Worm (Caenorhabditis elegans) whole organism, L2 larva: ENCODE data around the gene egl-15.

Experiments used
- R02D3.7 ChIP-seq: fragments of 150-350 bp; optimal IDR thresholded peaks from 2 replicates; lab custom pipeline; 2014; ENCODE audit warnings: missing biosample characterization, missing genetic modification characterization
- Y55F3AM.14 ChIP-seq: fragments of 200-800 bp; sonication (Bioruptor generic); optimal IDR thresholded peaks from 2 replicates; lab custom pipeline; 2018; ENCODE audit warnings: mild to moderate bottlenecking, missing genetic modification characterization, missing compliant biosample characterization
- ZK546.5 ChIP-seq: sonication (generic microtip); optimal IDR thresholded peaks from 2 replicates; lab custom pipeline; 2017; ENCODE audit warnings: missing biosample characterization, missing genetic modification characterization
- alr-1 ChIP-seq: fragments of 150-350 bp; optimal IDR thresholded peaks from 2 replicates; lab custom pipeline; 2014; ENCODE audit warnings: missing biosample characterization, missing genetic modification characterization
- aly-2 ChIP-seq: fragments of 150-350 bp; optimal IDR thresholded peaks from 2 replicates; lab custom pipeline; 2014; ENCODE audit warnings: missing biosample characterization, missing genetic modification characterization
- ceh-16 ChIP-seq: fragments of 150-350 bp; optimal IDR thresholded peaks from 2 replicates; lab custom pipeline; 2014; ENCODE audit warnings: missing biosample characterization, missing genetic modification characterization
- ceh-82 ChIP-seq: fragments of 150-350 bp; optimal IDR thresholded peaks from 2 replicates; lab custom pipeline; 2014; ENCODE audit warnings: missing biosample characterization, missing genetic modification characterization
- crh-2 ChIP-seq: sonication (generic microtip); optimal IDR thresholded peaks from 2 replicates; lab custom pipeline; 2017; ENCODE audit warnings: missing biosample characterization, missing genetic modification characterization
- dmd-4 ChIP-seq: sonication (generic microtip); optimal IDR thresholded peaks from 2 replicates; lab custom pipeline; 2017; ENCODE audit warnings: missing biosample characterization, missing genetic modification characterization
- egl-27 ChIP-seq: sonication (generic microtip); optimal IDR thresholded peaks from 3 replicates; lab custom pipeline; 2017; ENCODE audit warnings: missing biosample characterization, missing genetic modification reagents, missing genetic modification characterization
- gmeb-1 ChIP-seq: fragments of 150-350 bp; optimal IDR thresholded peaks from 2 replicates; lab custom pipeline; 2014; ENCODE audit warnings: missing biosample characterization, missing genetic modification characterization
- lin-11 ChIP-seq: fragments of 150-350 bp; sonication (generic microtip); optimal IDR thresholded peaks from 2 replicates; lab custom pipeline; 2014; ENCODE audit warnings: missing biosample characterization, missing genetic modification characterization, inconsistent platforms, mixed read lengths
- lin-13 ChIP-seq: fragments of 150-350 bp; optimal IDR thresholded peaks from 2 replicates; lab custom pipeline; 2014; ENCODE audit warnings: missing biosample characterization, missing genetic modification reagents, missing genetic modification characterization
- lin-39 ChIP-seq: fragments of 150-350 bp; optimal IDR thresholded peaks from 2 replicates; lab custom pipeline; 2014; ENCODE audit warnings: missing biosample characterization, missing genetic modification reagents, missing genetic modification characterization
- mdl-1 ChIP-seq, 2 experiments: fragments of 150-350 bp in 1 of 2; sonication (generic microtip) in 1 of 2; optimal IDR thresholded peaks; 2 replicates each; lab custom pipeline; 2017; ENCODE audit warnings: missing biosample characterization in 2 of 2, missing genetic modification characterization in 2 of 2
- nhr-10 ChIP-seq: sonication (generic microtip); optimal IDR thresholded peaks from 2 replicates; lab custom pipeline; 2017; ENCODE audit warnings: missing biosample characterization, missing genetic modification characterization
- nhr-11 ChIP-seq: fragments of 150-350 bp; optimal IDR thresholded peaks from 2 replicates; lab custom pipeline; 2014; ENCODE audit warnings: missing biosample characterization, missing genetic modification characterization
- nhr-12 ChIP-seq: fragments of 150-350 bp; optimal IDR thresholded peaks from 2 replicates; lab custom pipeline; 2014; ENCODE audit warnings: missing biosample characterization, missing genetic modification characterization
- nhr-129 ChIP-seq: fragments of 150-350 bp; optimal IDR thresholded peaks from 2 replicates; lab custom pipeline; 2014; ENCODE audit warnings: missing biosample characterization, missing genetic modification characterization
- nhr-21 ChIP-seq: fragments of 150-350 bp; optimal IDR thresholded peaks from 2 replicates; lab custom pipeline; 2014; ENCODE audit warnings: missing biosample characterization, missing genetic modification characterization
- nhr-23 ChIP-seq: fragments of 150-350 bp; optimal IDR thresholded peaks from 2 replicates; lab custom pipeline; 2014; ENCODE audit warnings: missing biosample characterization, missing genetic modification reagents, missing genetic modification characterization
- nhr-237 ChIP-seq: fragments of 150-350 bp; optimal IDR thresholded peaks from 2 replicates; lab custom pipeline; 2014; ENCODE audit warnings: missing biosample characterization, missing genetic modification characterization
- nhr-25 ChIP-seq: fragments of 150-350 bp; sonication (generic microtip); optimal IDR thresholded peaks from 3 replicates; lab custom pipeline; 2014; ENCODE audit warnings: missing biosample characterization, missing genetic modification characterization
- nhr-6 ChIP-seq: fragments of 150-350 bp; optimal IDR thresholded peaks from 2 replicates; lab custom pipeline; 2014; ENCODE audit warnings: missing biosample characterization, missing genetic modification characterization
- nhr-77 ChIP-seq: fragments of 150-350 bp; optimal IDR thresholded peaks from 2 replicates; lab custom pipeline; 2014; ENCODE audit warnings: missing biosample characterization, missing genetic modification characterization
- peb-1 ChIP-seq: fragments of 150-350 bp; optimal IDR thresholded peaks from 2 replicates; lab custom pipeline; 2014; ENCODE audit warnings: missing biosample characterization, missing genetic modification characterization
- sem-4 ChIP-seq: fragments of 150-350 bp; optimal IDR thresholded peaks from 2 replicates; lab custom pipeline; 2014; ENCODE audit warnings: missing biosample characterization, missing genetic modification reagents, missing genetic modification characterization
- sma-9 ChIP-seq, 2 experiments: fragments of 150-350 bp in 1 of 2; sonication (generic microtip) in 1 of 2; optimal IDR thresholded peaks; 2 replicates each; lab custom pipeline; 2014 to 2016; ENCODE audit warnings: missing genetic modification characterization in 2 of 2, mild to moderate bottlenecking in 1 of 2, missing biosample characterization in 1 of 2, missing compliant biosample characterization in 1 of 2, missing genetic modification reagents in 1 of 2, moderate library complexity in 1 of 2
- snpc-4 ChIP-seq: fragments of 150-350 bp; optimal IDR thresholded peaks from 2 replicates; lab custom pipeline; 2014; ENCODE audit warnings: missing biosample characterization, missing genetic modification characterization
- unc-39 ChIP-seq: fragments of 150-350 bp; optimal IDR thresholded peaks from 2 replicates; lab custom pipeline; 2014; ENCODE audit warnings: missing biosample characterization, missing genetic modification characterization
- unc-55 ChIP-seq: fragments of 150-350 bp; sonication (generic microtip); optimal IDR thresholded peaks from 3 replicates; lab custom pipeline; 2014; ENCODE audit warnings: missing biosample characterization, missing genetic modification reagents, missing genetic modification characterization
- ztf-1 ChIP-seq: fragments of 200-800 bp; sonication (Bioruptor generic); conservative IDR thresholded peaks from 2 replicates; pipeline ENCODE4 v1.3.6; 2022; ENCODE audit warnings: missing genetic modification characterization, missing compliant biosample characterization
- ztf-11 ChIP-seq: sonication (generic microtip); optimal IDR thresholded peaks from 2 replicates; lab custom pipeline; 2017; ENCODE audit warnings: missing biosample characterization, missing genetic modification characterization
- ztf-4 ChIP-seq: fragments of 150-350 bp; optimal IDR thresholded peaks from 2 replicates; lab custom pipeline; 2014; ENCODE audit warnings: missing biosample characterization, missing genetic modification characterization

Gene egl-15

ce11 chrX:11016100-11016499 lies at the start of gene egl-15:
TSS of gene egl-15 (plus strand) at chrX:11016400.
- no peak for TF ChIP-seq snpc-4 (tag; lab: Kevin White, UChicago)
- TF ChIP-seq unc-55 (GFP tag; lab: Kevin White, UChicago): no peak
- TF ChIP-seq nhr-237 (tag; lab: Kevin White, UChicago): no peak
- TF ChIP-seq R02D3.7: no peak
- TF ChIP-seq, all 48 proteins: peak for 0

ce11 chrX:10967698-10968097 lies 48.5 kb upstream of the egl-15 start, which contains the start of gene K09C8.9:
TSS of gene K09C8.9 (minus strand) at chrX:10967798.
- TF ChIP-seq sem-4: no peak
- TF ChIP-seq unc-39 (tag; lab: Kevin White, UChicago): no peak
- no peak for TF ChIP-seq nhr-129
- no peak for TF ChIP-seq alr-1 (tag; lab: Kevin White, UChicago)
- TF ChIP-seq peb-1 (tag; lab: Kevin White, UChicago): no peak
- no peak for TF ChIP-seq ceh-16 (tag; lab: Kevin White, UChicago)
- TF ChIP-seq lin-11 (tag; lab: Kevin White, UChicago): no peak
- TF ChIP-seq aly-2: no peak
- TF ChIP-seq nhr-77: no peak
- no peak for TF ChIP-seq ztf-11 (tag; lab: Kevin White, UChicago)
- no peak for TF ChIP-seq ceh-82 (tag; lab: Kevin White, UChicago)
- no peak for TF ChIP-seq nhr-6 (tag; lab: Kevin White, UChicago)
- no peak for TF ChIP-seq nhr-23 (tag; lab: Kevin White, UChicago)
- TF ChIP-seq gmeb-1 (tag; lab: Kevin White, UChicago): no peak
- TF ChIP-seq nhr-11 (tag; lab: Kevin White, UChicago): no peak

- TF ChIP-seq lin-11 (tag; lab: Kevin White, UChicago): no peak
- TF ChIP-seq alr-1 (tag; lab: Kevin White, UChicago): no peak
- TF ChIP-seq nhr-25 (tag; lab: Kevin White, UChicago): no peak
- TF ChIP-seq ceh-16 (tag; lab: Kevin White, UChicago): no peak
Measured at ce11 chrX:10970629-10971028, 45.6 kb upstream of the egl-15 start, which contains the start of gene K09C8.8. TSS of gene K09C8.8 (plus strand) at chrX:10970929.

- no peak for TF ChIP-seq lin-39 (tag; lab: Kevin White, UChicago)
- TF ChIP-seq crh-2 (tag; lab: Kevin White, UChicago): no peak
- TF ChIP-seq mdl-1 (tag; optimal IDR thresholded peaks at IDR 0.05; lab: Kevin White, UChicago): no peak
- TF ChIP-seq nhr-11 (tag; lab: Kevin White, UChicago): no peak
- no peak for TF ChIP-seq nhr-77
- TF ChIP-seq nhr-129: no peak
- no peak for TF ChIP-seq Y55F3AM.14 (GFP tag; lab: Kevin White, UChicago)
- no peak for TF ChIP-seq snpc-4 (tag; lab: Kevin White, UChicago)
- TF ChIP-seq egl-27 (tag; lab: Kevin White, UChicago): no peak
- TF ChIP-seq dmd-4 (tag; lab: Kevin White, UChicago): no peak
- no peak for TF ChIP-seq nhr-21 (tag; lab: Kevin White, UChicago)
- no peak for TF ChIP-seq ZK546.5 (tag; lab: Kevin White, UChicago)
- TF ChIP-seq ceh-16 (tag; lab: Kevin White, UChicago): no peak
- no peak for TF ChIP-seq peb-1 (tag; lab: Kevin White, UChicago)
- TF ChIP-seq nhr-12 (tag; lab: Kevin White, UChicago): no peak
- TF ChIP-seq ztf-4 (tag; lab: Kevin White, UChicago): no peak
- no peak for TF ChIP-seq gmeb-1 (tag; lab: Kevin White, UChicago)
Measured at ce11 chrX:10971118-10971517, 45.1 kb upstream of the egl-15 start.

DNA sequence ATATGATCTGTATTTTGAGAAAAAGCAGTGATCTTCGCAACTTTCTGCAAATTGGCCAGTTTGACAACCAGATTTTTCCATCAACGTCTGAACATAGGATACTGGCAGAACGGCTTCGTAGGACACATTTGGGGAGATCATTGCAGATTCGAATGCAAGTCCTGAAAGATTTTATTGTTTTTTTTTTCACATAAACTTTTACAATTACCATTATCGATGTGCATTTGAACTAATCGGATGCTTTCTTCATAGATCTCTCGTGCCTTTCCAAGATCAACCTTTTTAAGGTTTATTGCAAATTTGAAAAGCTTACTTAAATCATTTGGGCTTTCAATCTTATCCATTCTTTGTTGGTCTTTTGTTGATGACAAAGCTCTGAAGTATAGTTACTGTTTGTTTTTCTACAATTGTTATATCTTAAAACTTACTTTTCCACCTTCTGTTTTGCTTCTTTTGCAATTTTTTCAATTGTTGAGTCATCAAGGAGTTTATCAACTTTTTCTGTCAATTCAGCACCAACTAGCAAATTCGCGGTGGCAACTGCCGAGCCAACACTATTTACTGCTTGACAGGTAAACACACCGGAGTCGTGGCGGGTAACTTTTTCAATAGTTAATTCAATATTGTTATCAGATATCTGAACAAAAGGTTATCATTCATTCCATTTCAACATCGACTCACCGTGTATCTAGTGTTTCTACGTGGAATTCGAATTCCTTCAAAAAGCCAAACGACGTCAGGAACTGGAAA lies 39.6 kb upstream of the egl-15 start:
- TF ChIP-seq ztf-1 (GFP tag; lab: Robert Waterston, UW) (no peak), unc-39 (tag; lab: Kevin White, UChicago) (no peak), aly-2 (no peak), lin-13 (GFP tag; lab: Kevin White, UChicago) (no peak), nhr-21 (tag; lab: Kevin White, UChicago) (no peak), snpc-4 (tag; lab: Kevin White, UChicago) (no peak), ceh-16 (tag; lab: Kevin White, UChicago) (no peak), nhr-10 (tag; lab: Kevin White, UChicago) (no peak), R02D3.7 (no peak), nhr-129 (no peak), sma-9 (GFP tag; optimal IDR thresholded peaks at IDR 0.05; lab: Kevin White, UChicago) (no peak), sma-9 (tag; optimal IDR thresholded peaks at IDR 0.05; lab: Kevin White, UChicago) (no peak)
